Fruit fly (Drosophila melanogaster) Kc167 (cell line): ENCODE results near the gene CG12116.
A peak's percentile ranks its signal among the peaks of the same experiment; 100 is the strongest.

ENCODE experiments used
- Myc ChIP-seq: fragments of >200 bp; optimal IDR thresholded peaks from 2 replicates; lab custom pipeline; 2017; ENCODE audit warnings: missing external identifiers
- Sin3A ChIP-seq: fragments of >200 bp; optimal IDR thresholded peaks from 2 replicates; lab custom pipeline; 2018; ENCODE audit warnings: missing external identifiers
- h ChIP-seq: fragments of >200 bp; optimal IDR thresholded peaks from 3 replicates; lab custom pipeline; 2018; ENCODE audit warnings: missing external identifiers
- insv ChIP-seq: fragments of >200 bp; optimal IDR thresholded peaks from 3 replicates; lab custom pipeline; 2018; ENCODE audit warnings: missing external identifiers
- psq ChIP-seq: fragments of >200 bp; optimal IDR thresholded peaks from 2 replicates; lab custom pipeline; 2017; ENCODE audit warnings: missing external identifiers
- ttk ChIP-seq: sonication (Bioruptor generic); optimal IDR thresholded peaks from 2 replicates; lab custom pipeline; 2017; ENCODE audit warnings: missing external identifiers

CG12116 gene

dm6 chrX:8493473-8493872 is 24.7 kb upstream of the CG12116 start:
- TF ChIP-seq insv = no peak
- no peak for TF ChIP-seq ttk (lab: Kevin White, UChicago)
- no peak for TF ChIP-seq Myc
- no peak for TF ChIP-seq Sin3A (lab: Kevin White, UChicago)
- no peak for TF ChIP-seq h (lab: Kevin White, UChicago)
- no peak for TF ChIP-seq psq (lab: Kevin White, UChicago)

dm6 chrX:8492849-8493248 is 24.0 kb upstream of the CG12116 start:
- TF ChIP-seq insv = no peak
- TF ChIP-seq Sin3A (lab: Kevin White, UChicago) = no peak
- TF ChIP-seq ttk (lab: Kevin White, UChicago) = no peak
- TF ChIP-seq h (lab: Kevin White, UChicago) = no peak
- no peak for TF ChIP-seq psq (lab: Kevin White, UChicago)
- TF ChIP-seq Myc = no peak

- peak; percentile 9 for TF ChIP-seq h (lab: Kevin White, UChicago)
- TF ChIP-seq ttk (lab: Kevin White, UChicago) = no peak
- peak; percentile 25 for TF ChIP-seq insv
These were observed 22.7 kb upstream of the CG12116 start for dm6 chrX:8491452-8492046.

dm6 chrX:8490976-8491345 is 22.1 kb upstream of the CG12116 start:
- TF ChIP-seq psq (lab: Kevin White, UChicago) = no peak
- no peak for TF ChIP-seq h (lab: Kevin White, UChicago)
- TF ChIP-seq Myc = no peak
- no peak for TF ChIP-seq Sin3A (lab: Kevin White, UChicago)
- no peak for TF ChIP-seq insv
- TF ChIP-seq ttk (lab: Kevin White, UChicago) = no peak

- TF ChIP-seq Myc = no peak
- no peak for TF ChIP-seq ttk (lab: Kevin White, UChicago)
- no peak for TF ChIP-seq psq (lab: Kevin White, UChicago)
- TF ChIP-seq Sin3A (lab: Kevin White, UChicago) = no peak
- TF ChIP-seq h (lab: Kevin White, UChicago) = no peak
- no peak for TF ChIP-seq insv
These were observed 21.6 kb upstream of the CG12116 start for dm6 chrX:8490291-8490975.

dm6 chrX:8489485-8489970 is 20.7 kb upstream of the CG12116 start, which contains the start of gene otu:
TSS of gene otu (minus strand) at chrX:8489535.
- no peak for TF ChIP-seq psq (lab: Kevin White, UChicago)
- TF ChIP-seq h (lab: Kevin White, UChicago) = no peak
- TF ChIP-seq Sin3A (lab: Kevin White, UChicago) = no peak
- TF ChIP-seq Myc = no peak
- TF ChIP-seq ttk (lab: Kevin White, UChicago) = no peak
- TF ChIP-seq insv = no peak

- TF ChIP-seq Sin3A (lab: Kevin White, UChicago) (no peak), insv (no peak), ttk (lab: Kevin White, UChicago) (no peak), psq (lab: Kevin White, UChicago) (no peak), Myc (no peak), h (lab: Kevin White, UChicago) (no peak)
These were observed 20.2 kb upstream of the CG12116 start, which contains the start of gene CG33181 for dm6 chrX:8489048-8489447. TSS of gene CG33181 (plus strand) at chrX:8489348.

dm6 chrX:8484778-8485177 is 16.0 kb upstream of the CG12116 start:
- TF ChIP-seq Sin3A (lab: Kevin White, UChicago) (no peak), h (lab: Kevin White, UChicago) (no peak), insv (no peak), psq (lab: Kevin White, UChicago) (no peak), Myc (no peak), ttk (lab: Kevin White, UChicago) (no peak)

- TF ChIP-seq h (lab: Kevin White, UChicago) (no peak), Sin3A (lab: Kevin White, UChicago) (no peak), Myc (no peak), psq (lab: Kevin White, UChicago) (no peak), insv (no peak), ttk (lab: Kevin White, UChicago) (no peak)
These were observed 14.9 kb upstream of the CG12116 start, which contains the start of gene CG33223 for dm6 chrX:8483671-8484070. TSS of gene CG33223 (minus strand) at chrX:8483885.

dm6 chrX:8481462-8481861 is 12.7 kb upstream of the CG12116 start, which contains the start of gene Cp38:
TSS of gene Cp38 (plus strand) at chrX:8481837.
- TF ChIP-seq h (lab: Kevin White, UChicago) = no peak
- no peak for TF ChIP-seq Myc
- TF ChIP-seq Sin3A (lab: Kevin White, UChicago) = no peak
- no peak for TF ChIP-seq psq (lab: Kevin White, UChicago)
- no peak for TF ChIP-seq insv
- no peak for TF ChIP-seq ttk (lab: Kevin White, UChicago)

dm6 chrX:8479031-8479568 is 10.3 kb upstream of the CG12116 start, which contains the start of gene Cp36:
TSS of gene Cp36 (plus strand) at chrX:8479319.
- TF ChIP-seq Sin3A (lab: Kevin White, UChicago) = no peak
- no peak for TF ChIP-seq insv
- TF ChIP-seq Myc = no peak
- TF ChIP-seq ttk (lab: Kevin White, UChicago) = no peak
- no peak for TF ChIP-seq psq (lab: Kevin White, UChicago)
- TF ChIP-seq h (lab: Kevin White, UChicago) = no peak

dm6 chrX:8476817-8477216 is 8.0 kb upstream of the CG12116 start, which contains the start of gene Cp7Fc:
TSS of gene Cp7Fc (plus strand) at chrX:8477117.
- TF ChIP-seq psq (lab: Kevin White, UChicago) (no peak), ttk (lab: Kevin White, UChicago) (no peak), insv (no peak), h (lab: Kevin White, UChicago) (no peak), Sin3A (lab: Kevin White, UChicago) (no peak), Myc (no peak)
